Worm (Caenorhabditis elegans): Measurements from ENCODE around the gene pax-1.

DNA sequence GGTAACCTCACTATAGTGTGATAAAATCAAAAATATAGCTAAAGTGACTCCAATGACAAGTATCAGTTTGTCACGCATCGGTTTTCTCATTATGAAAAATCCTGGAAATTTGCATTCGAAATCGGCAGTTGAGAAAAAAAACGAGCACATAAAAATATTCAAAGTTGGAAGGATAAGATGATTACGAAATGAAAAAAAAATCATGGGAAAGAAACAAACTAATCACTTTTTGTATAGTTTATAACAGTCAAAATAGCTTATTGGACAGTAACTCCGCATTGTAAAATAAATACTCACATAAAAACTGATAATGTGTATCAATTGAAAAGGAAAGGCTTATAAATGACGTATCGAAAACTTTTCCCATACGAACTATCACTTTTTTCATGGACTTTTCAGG, 18.1 kb downstream of the pax-1 start, which contains the start of gene C16D9.4:
- TF ChIP-seq nhr-90 (tag; optimal IDR thresholded peaks at IDR 0.05; ENCODE audit: poor library complexity), result no peak
- no peak for TF ChIP-seq nhr-11 (tag; optimal IDR thresholded peaks at IDR 0.05)
- no peak for TF ChIP-seq Y116A8C.19 (tag; optimal IDR thresholded peaks at IDR 0.05; ENCODE audit: borderline replicate concordance)
- TF ChIP-seq zag-1 (tag; optimal IDR thresholded peaks at IDR 0.05), result no peak
- TF ChIP-seq isw-1 (GFP tag; IDR thresholded peaks at IDR 0.05), result no peak

Measured in whole organism, L1 larva.